Worm (Caenorhabditis elegans): ENCODE results near the gene srj-14.

ce11 chrV:7413107-7413774, 43.7 kb downstream of the srj-14 start, which contains the start of gene F18E3.11:
- TF ChIP-seq mbf-1 (tag; optimal IDR thresholded peaks at IDR 0.05) (no peak), ztf-1 (GFP tag; conservative IDR thresholded peaks at IDR 0.05) (no peak), egl-27 (tag; optimal IDR thresholded peaks at IDR 0.05) (no peak), unc-62 (GFP tag; optimal IDR thresholded peaks at IDR 0.05) (no peak), fos-1 (tag; optimal IDR thresholded peaks at IDR 0.05) (no peak)
